Worm (Caenorhabditis elegans): ENCODE measurements around the gene C50E3.12.

Gene C50E3.12

ce11 chrV:7580378-7580777 lies 41.5 kb downstream of the C50E3.12 start, which contains the start of gene ets-6 (continued):
- TF ChIP-seq ceh-79 (tag; optimal IDR thresholded peaks at IDR 0.05) (no peak), nhr-27 (tag; optimal IDR thresholded peaks at IDR 0.05) (no peak), Y67H2A.10 (GFP tag; conservative IDR thresholded peaks at IDR 0.05) (no peak), efl-1 (GFP tag; optimal IDR thresholded peaks at IDR 0.05) (peak; percentile 10), hmg-1.2 (GFP tag; IDR thresholded peaks at IDR 0.05) (peak; percentile 91), madf-6 (GFP tag; IDR thresholded peaks at IDR 0.05) (peak; percentile 45; the same call in 1 of the 2 replicates), rcor-1 (GFP tag; IDR thresholded peaks at IDR 0.05) (peak; percentile 61)

ce11 chrV:7575563-7575962 lies 46.3 kb downstream of the C50E3.12 start, which contains the start of the genes snu-66 and ints-9:
TSS of gene snu-66 (minus strand) at chrV:7575670.
TSS of gene ints-9 (plus strand) at chrV:7575802.
- no peak for TF ChIP-seq unc-130 (GFP tag; optimal IDR thresholded peaks at IDR 0.05)
- peak; percentile 93 for TF ChIP-seq ztf-18 (tag; optimal IDR thresholded peaks at IDR 0.05)
- no peak for TF ChIP-seq ama-1 (optimal IDR thresholded peaks at IDR 0.05)
- no peak for TF ChIP-seq ama-1 (GFP tag; optimal IDR thresholded peaks at IDR 0.05)
- TF ChIP-seq attf-5 (GFP tag; optimal IDR thresholded peaks at IDR 0.05), result peak; percentile 65
- no peak for TF ChIP-seq F37B4.10 (GFP tag; IDR thresholded peaks at IDR 0.05)
- TF ChIP-seq tbp1 (GFP tag; optimal IDR thresholded peaks at IDR 0.05), result peak; percentile 15
- TF ChIP-seq madf-3 (GFP tag; IDR thresholded peaks at IDR 0.05), result no peak
- peak; percentile 40 for TF ChIP-seq F33H1.4 (GFP tag; IDR thresholded peaks at IDR 0.05)
- no peak for TF ChIP-seq mxl-1 (tag; optimal IDR thresholded peaks at IDR 0.05)
- TF ChIP-seq mel-28 (tag; optimal IDR thresholded peaks at IDR 0.05; ENCODE audit: borderline replicate concordance), result no peak
- 0 out of 2 replicates have a peak, but pooled peaks have one; percentile 16 for TF ChIP-seq dox-1 (GFP tag; IDR thresholded peaks at IDR 0.05)
- TF ChIP-seq pha-4 (tag; optimal IDR thresholded peaks at IDR 0.05), result no peak
- peak; percentile 1 for TF ChIP-seq nhr-80 (tag; optimal IDR thresholded peaks at IDR 0.05)
- TF ChIP-seq madf-6 (GFP tag; IDR thresholded peaks at IDR 0.05), result peak; percentile 41; the same call in 1 of the 2 replicates
- TF ChIP-seq madf-8 (GFP tag; conservative IDR thresholded peaks at IDR 0.05), result no peak
- peak; percentile 46 for TF ChIP-seq ZK185.1 (tag; optimal IDR thresholded peaks at IDR 0.05; ENCODE audit: poor library complexity, severe bottlenecking)
- no peak for TF ChIP-seq F10E7.11 (tag; optimal IDR thresholded peaks at IDR 0.05)
- TF ChIP-seq lin-35 (GFP tag; optimal IDR thresholded peaks at IDR 0.05), result peak in 1 of 3 experiments; percentile 75
- TF ChIP-seq nhr-179 (tag; optimal IDR thresholded peaks at IDR 0.05), result no peak
- TF ChIP-seq ztf-25 (GFP tag; IDR thresholded peaks at IDR 0.05), result no peak
- TF ChIP-seq somi-1 (GFP tag; optimal IDR thresholded peaks at IDR 0.05), result no peak
- TF ChIP-seq snpc-1.1 (tag; optimal IDR thresholded peaks at IDR 0.05; ENCODE audit: insufficient read depth), result peak; percentile 24
- no peak for TF ChIP-seq ztf-22 (GFP tag; optimal IDR thresholded peaks at IDR 0.05)
- TF ChIP-seq tbx-9 (tag; optimal IDR thresholded peaks at IDR 0.05; ENCODE audit: borderline replicate concordance), result no peak
- TF ChIP-seq F55B11.4 (tag; optimal IDR thresholded peaks at IDR 0.05; ENCODE audit: borderline replicate concordance, insufficient read depth), result no peak
- no peak for TF ChIP-seq ekl-4 (GFP tag; IDR thresholded peaks at IDR 0.05)
- no peak for TF ChIP-seq D2030.7 (GFP tag; IDR thresholded peaks at IDR 0.05)
- no peak for TF ChIP-seq Y79H2A.3 (GFP tag; conservative IDR thresholded peaks at IDR 0.05)
- no peak for TF ChIP-seq let-607 (tag; optimal IDR thresholded peaks at IDR 0.05)
- TF ChIP-seq T07F8.4 (tag; optimal IDR thresholded peaks at IDR 0.05), result no peak
- TF ChIP-seq pbrm-1 (GFP tag; IDR thresholded peaks at IDR 0.05), result peak; percentile 7; the same call in 1 of the 2 replicates
- no peak for TF ChIP-seq zfh-2 (GFP tag; conservative IDR thresholded peaks at IDR 0.05)
- TF ChIP-seq lsy-27 (tag; optimal IDR thresholded peaks at IDR 0.05; ENCODE audit: borderline replicate concordance, insufficient read depth), result no peak
- TF ChIP-seq snpc-4 (GFP tag; optimal IDR thresholded peaks at IDR 0.05), result no peak
- TF ChIP-seq snpc-4 (tag; optimal IDR thresholded peaks at IDR 0.05), result peak in 2 of 4 experiments; percentile 34 to 47
- no peak for TF ChIP-seq madf-10 (tag; optimal IDR thresholded peaks at IDR 0.05)
- no peak for TF ChIP-seq attf-3 (GFP tag; conservative IDR thresholded peaks at IDR 0.05)
- TF ChIP-seq mcd-1 (GFP tag; IDR thresholded peaks at IDR 0.05), result peak; percentile 80
- TF ChIP-seq lin-54 (GFP tag; optimal IDR thresholded peaks at IDR 0.05), result peak; percentile 48
- no peak for TF ChIP-seq hlh-12 (tag; optimal IDR thresholded peaks at IDR 0.05)
